Fruit fly (Drosophila melanogaster) whole organism, embryonic: ENCODE data around the gene Eip75B.

ENCODE experiments used
- BEAF-32 ChIP-seq: fragments of 200-800 bp; sonication (Bioruptor generic); optimal IDR thresholded peaks from 3 replicates; lab custom pipeline; 2017; ENCODE audit warnings: missing biosample characterization, missing genetic modification characterization, mild to moderate bottlenecking, moderate library complexity, missing genetic modification reagents
- CG11085 ChIP-seq: fragments of 200-800 bp; sonication (Bioruptor generic); IDR thresholded peaks from 2 replicates; pipeline ENCODE4 v1.3.6; 2022; ENCODE audit warnings: missing biosample characterization, missing genetic modification characterization
- CG12104 ChIP-seq: fragments of 200-800 bp; sonication (Bioruptor generic); optimal IDR thresholded peaks from 3 replicates; lab custom pipeline; 2016; ENCODE audit warnings: missing biosample characterization, missing genetic modification characterization
- CG12942 ChIP-seq: fragments of 200-800 bp; sonication (Bioruptor generic); optimal IDR thresholded peaks from 3 replicates; lab custom pipeline; 2016; ENCODE audit warnings: missing biosample characterization, missing genetic modification characterization
- CG16813 ChIP-seq: fragments of 200-800 bp; sonication (Bioruptor generic); IDR thresholded peaks from 3 replicates; pipeline ENCODE4 v1.3.6; 2022; ENCODE audit warnings: missing biosample characterization, missing genetic modification characterization; ENCODE audit not compliant: partially characterized antibody
- CG16863 ChIP-seq: fragments of 200-800 bp; sonication (Bioruptor generic); optimal IDR thresholded peaks from 3 replicates; lab custom pipeline; 2016; ENCODE audit warnings: missing biosample characterization, missing genetic modification characterization
- CG17612 ChIP-seq: fragments of 200-800 bp; sonication (Bioruptor generic); IDR thresholded peaks from 2 replicates; pipeline ENCODE4 v1.3.6; 2022; ENCODE audit warnings: missing biosample characterization, missing genetic modification characterization
- CG17912 ChIP-seq: fragments of 200-800 bp; sonication (Bioruptor generic); optimal IDR thresholded peaks from 2 replicates; lab custom pipeline; 2018; ENCODE audit warnings: missing biosample characterization, mild to moderate bottlenecking, missing genetic modification characterization
- CG31224 ChIP-seq: fragments of 200-800 bp; sonication (Bioruptor generic); IDR thresholded peaks from 2 replicates; pipeline ENCODE4 v1.3.6; 2022; ENCODE audit warnings: missing biosample characterization, missing genetic modification characterization
- CG31365 ChIP-seq: fragments of 200-800 bp; sonication (Bioruptor generic); optimal IDR thresholded peaks from 2 replicates; lab custom pipeline; 2018; ENCODE audit warnings: missing biosample characterization, mild to moderate bottlenecking, missing genetic modification characterization
- CG31441 ChIP-seq: fragments of 200-800 bp; sonication (Bioruptor generic); IDR thresholded peaks from 2 replicates; pipeline ENCODE4 v1.3.6; 2022; ENCODE audit warnings: missing biosample characterization, missing genetic modification characterization
- CG34422 ChIP-seq: fragments of 200-800 bp; sonication (Bioruptor generic); IDR thresholded peaks from 3 replicates; pipeline ENCODE4 v1.3.6; 2022; ENCODE audit warnings: missing biosample characterization, missing genetic modification characterization
- CG3726 ChIP-seq: fragments of 200-800 bp; sonication (Bioruptor generic); IDR thresholded peaks from 3 replicates; pipeline ENCODE4, ENCODE4 v1.3.6; 2022; ENCODE audit warnings: missing biosample characterization, missing genetic modification characterization
- CG4360 ChIP-seq: fragments of 200-800 bp; sonication (Bioruptor generic); IDR thresholded peaks from 2 replicates; pipeline ENCODE4 v1.3.6; 2022; ENCODE audit warnings: missing biosample characterization, missing genetic modification characterization
- CG5180 ChIP-seq: fragments of 200-800 bp; sonication (Bioruptor generic); optimal IDR thresholded peaks from 3 replicates; lab custom pipeline; 2017; ENCODE audit warnings: missing biosample characterization, missing genetic modification characterization, mild to moderate bottlenecking, moderate library complexity, missing genetic modification reagents
- CG6175 ChIP-seq: fragments of 200-800 bp; sonication (Bioruptor generic); IDR thresholded peaks from 3 replicates; pipeline ENCODE4 v1.3.6; 2022; ENCODE audit warnings: missing biosample characterization, missing genetic modification characterization
- CG6854 ChIP-seq: fragments of 200-800 bp; sonication (Bioruptor generic); optimal IDR thresholded peaks from 3 replicates; lab custom pipeline; 2017; ENCODE audit warnings: missing biosample characterization, mild to moderate bottlenecking, missing genetic modification characterization
- CG7745 ChIP-seq: fragments of 200-800 bp; sonication (Bioruptor generic); optimal IDR thresholded peaks from 2 replicates; lab custom pipeline; 2018; ENCODE audit warnings: missing biosample characterization, mild to moderate bottlenecking, missing genetic modification characterization, moderate library complexity
- CG7786 ChIP-seq: fragments of 200-800 bp; sonication (Bioruptor generic); optimal IDR thresholded peaks from 2 replicates; lab custom pipeline; 2016; ENCODE audit warnings: missing biosample characterization, missing genetic modification characterization
- CG8944 ChIP-seq: fragments of 200-800 bp; sonication (Bioruptor generic); optimal IDR thresholded peaks from 3 replicates; lab custom pipeline; 2016; ENCODE audit warnings: missing biosample characterization, missing genetic modification characterization
- D19B ChIP-seq: fragments of 200-800 bp; sonication (Bioruptor generic); optimal IDR thresholded peaks from 2 replicates; lab custom pipeline; 2017; ENCODE audit warnings: missing biosample characterization, mild to moderate bottlenecking, missing genetic modification characterization
- Deaf1 ChIP-seq: fragments of 200-800 bp; optimal IDR thresholded peaks from 3 replicates; lab custom pipeline; 2019; ENCODE audit warnings: missing biosample characterization, mild to moderate bottlenecking, missing genetic modification characterization, moderate library complexity
- Fer1 ChIP-seq: fragments of 200-800 bp; sonication (Bioruptor generic); optimal IDR thresholded peaks from 2 replicates; lab custom pipeline; 2017; ENCODE audit warnings: missing biosample characterization, mild to moderate bottlenecking, missing genetic modification characterization
- HmgD ChIP-seq: fragments of 200-800 bp; sonication (Bioruptor generic); optimal IDR thresholded peaks from 3 replicates; lab custom pipeline; 2016; ENCODE audit warnings: missing biosample characterization, missing genetic modification characterization
- MBD-R2 ChIP-seq: fragments of 200-800 bp; sonication (Bioruptor generic); IDR thresholded peaks from 2 replicates; pipeline ENCODE4 v1.3.6; 2022; ENCODE audit warnings: missing biosample characterization, missing genetic modification characterization
- NC2β ChIP-seq: fragments of 200-800 bp; sonication (Bioruptor generic); optimal IDR thresholded peaks from 2 replicates; lab custom pipeline; 2016; ENCODE audit warnings: missing biosample characterization, missing genetic modification characterization
- Neu2 ChIP-seq: fragments of 200-800 bp; sonication (Bioruptor generic); optimal IDR thresholded peaks from 3 replicates; lab custom pipeline; 2016; ENCODE audit warnings: missing biosample characterization, missing genetic modification characterization, borderline replicate concordance
- Nf-YA ChIP-seq: fragments of 200-800 bp; sonication (Bioruptor generic); IDR thresholded peaks from 2 replicates; pipeline ENCODE4 v1.3.6; 2022; ENCODE audit warnings: missing biosample characterization, missing genetic modification characterization
- Rx ChIP-seq: fragments of 200-800 bp; sonication (Bioruptor generic); IDR thresholded peaks from 2 replicates; pipeline ENCODE4 v1.3.6; 2022; ENCODE audit warnings: missing biosample characterization, missing genetic modification characterization
- Sox102F ChIP-seq: fragments of 200-800 bp; sonication (Bioruptor generic); optimal IDR thresholded peaks from 2 replicates; lab custom pipeline; 2018; ENCODE audit warnings: missing biosample characterization, mild to moderate bottlenecking, missing genetic modification characterization, moderate library complexity
- Xbp1 ChIP-seq: fragments of 200-800 bp; sonication (Bioruptor generic); optimal IDR thresholded peaks from 3 replicates; lab custom pipeline; 2016; ENCODE audit warnings: missing biosample characterization, mild to moderate bottlenecking, missing genetic modification characterization
- bowl ChIP-seq: fragments of 200-800 bp; sonication (Bioruptor generic); IDR thresholded peaks from 2 replicates; pipeline ENCODE4 v1.3.6; 2022; ENCODE audit warnings: missing biosample characterization, missing genetic modification characterization
- chinmo ChIP-seq: fragments of 200-800 bp; sonication (Bioruptor generic); IDR thresholded peaks from 4 replicates; pipeline ENCODE4 v1.3.6; 2022; ENCODE audit warnings: missing biosample characterization, missing genetic modification characterization; ENCODE audit not compliant: partially characterized antibody
- crp ChIP-seq, 2 experiments: fragments of 200-800 bp; sonication (Bioruptor generic); optimal IDR thresholded peaks; 2 replicates in 1 of 2; 3 replicates in 1 of 2; lab custom pipeline; 2017; ENCODE audit warnings: missing biosample characterization in 2 of 2, missing genetic modification characterization in 2 of 2, mild to moderate bottlenecking in 1 of 2, moderate library complexity in 1 of 2
- disco-r ChIP-seq: fragments of 200-800 bp; sonication (Bioruptor generic); optimal IDR thresholded peaks from 2 replicates; lab custom pipeline; 2016; ENCODE audit warnings: missing biosample characterization, missing genetic modification characterization
- dpn ChIP-seq, 2 experiments: fragments of 200-800 bp; sonication (Bioruptor generic); optimal IDR thresholded peaks; 3 replicates each; lab custom pipeline; 2016; ENCODE audit warnings: missing biosample characterization in 2 of 2, missing genetic modification characterization in 2 of 2
- fd64A ChIP-seq: fragments of 200-800 bp; sonication (Bioruptor generic); optimal IDR thresholded peaks from 3 replicates; lab custom pipeline; 2018; ENCODE audit warnings: missing biosample characterization, mild to moderate bottlenecking, missing genetic modification characterization
- jigr1 ChIP-seq: fragments of 200-800 bp; sonication (Bioruptor generic); IDR thresholded peaks from 3 replicates; pipeline ENCODE4 v1.3.6; 2022; ENCODE audit warnings: missing biosample characterization, missing genetic modification characterization
- jing ChIP-seq: fragments of 200-800 bp; sonication (Bioruptor generic); optimal IDR thresholded peaks from 2 replicates; lab custom pipeline; 2018; ENCODE audit warnings: missing biosample characterization, mild to moderate bottlenecking, missing genetic modification characterization
- kay ChIP-seq: fragments of 200-800 bp; sonication (Bioruptor generic); optimal IDR thresholded peaks from 2 replicates; lab custom pipeline; 2016; ENCODE audit warnings: missing biosample characterization, missing genetic modification characterization
- kni ChIP-seq: fragments of 200-800 bp; sonication (Bioruptor generic); optimal IDR thresholded peaks from 3 replicates; lab custom pipeline; 2017; ENCODE audit warnings: mild to moderate bottlenecking, missing biosample characterization, missing genetic modification reagents, missing genetic modification characterization
- mirr ChIP-seq: fragments of 200-800 bp; sonication (Bioruptor generic); optimal IDR thresholded peaks from 3 replicates; lab custom pipeline; 2018; ENCODE audit warnings: missing biosample characterization, mild to moderate bottlenecking, missing genetic modification characterization
- nom ChIP-seq: fragments of 200-800 bp; sonication (Bioruptor generic); optimal IDR thresholded peaks from 2 replicates; lab custom pipeline; 2017; ENCODE audit warnings: missing biosample characterization, missing genetic modification characterization, mild to moderate bottlenecking, moderate library complexity, missing genetic modification reagents
- oc ChIP-seq: fragments of 200-800 bp; sonication (Bioruptor generic); optimal IDR thresholded peaks from 2 replicates; lab custom pipeline; 2018; ENCODE audit warnings: missing biosample characterization, mild to moderate bottlenecking, missing genetic modification characterization, moderate library complexity
- pum ChIP-seq: fragments of 200-800 bp; sonication (Bioruptor generic); optimal IDR thresholded peaks from 2 replicates; lab custom pipeline; 2016; ENCODE audit warnings: missing biosample characterization, missing genetic modification characterization
- pzg ChIP-seq: fragments of 200-800 bp; sonication (Bioruptor generic); optimal IDR thresholded peaks from 3 replicates; lab custom pipeline; 2018; ENCODE audit warnings: missing biosample characterization, mild to moderate bottlenecking, missing genetic modification characterization, moderate library complexity
- sc ChIP-seq, 3 experiments: fragments of >200 bp in 2 of 3; fragments of 200-800 bp in 1 of 3; sonication (Bioruptor generic) in 1 of 3; optimal IDR thresholded peaks; 2 replicates in 2 of 3; 3 replicates in 1 of 3; lab custom pipeline; 2017; ENCODE audit warnings: mild to moderate bottlenecking in 1 of 3, missing biosample characterization in 1 of 3, missing genetic modification characterization in 1 of 3, missing genetic modification reagents in 1 of 3
- wdn ChIP-seq: fragments of 200-800 bp; sonication (Bioruptor generic); IDR thresholded peaks from 2 replicates; pipeline ENCODE4 v1.3.6; 2022; ENCODE audit warnings: missing biosample characterization, missing genetic modification characterization
- yki ChIP-seq: fragments of >200 bp; optimal IDR thresholded peaks from 3 replicates; lab custom pipeline; 2018
- z ChIP-seq: fragments of 200-800 bp; sonication (Bioruptor generic); IDR thresholded peaks from 3 replicates; pipeline ENCODE4 v1.3.6; 2022; ENCODE audit warnings: missing biosample characterization, missing genetic modification characterization

Gene Eip75B

dm6 chr3L:17907609-17908160 lies 156.8 kb downstream of the Eip75B start, which contains the start of the genes Prestin and Wdr92 (continued):
- TF ChIP-seq CG16863 (GFP tag; lab: Kevin White, UChicago) (no peak), CG4360 (GFP tag; lab: Robert Waterston, UW) (peak; percentile 69), kni (GFP tag; lab: Kevin White, UChicago) (no peak), CG8944 (GFP tag; lab: Kevin White, UChicago) (no peak), NC2β (GFP tag; lab: Kevin White, UChicago) (no peak), CG5180 (GFP tag; lab: Kevin White, UChicago) (no peak), sc (optimal IDR thresholded peaks at IDR 0.05; lab: Kevin White, UChicago) (no peak), sc (GFP tag; optimal IDR thresholded peaks at IDR 0.05; lab: Kevin White, UChicago) (no peak), CG3726 (GFP tag; lab: Robert Waterston, UW) (no peak), Sox102F (GFP tag; lab: Kevin White, UChicago) (no peak), CG34422 (peak; percentile 55; the same call in 1 of the 3 replicates), crp (GFP tag; optimal IDR thresholded peaks at IDR 0.05; lab: Kevin White, UChicago) (peak; percentile 59 to 98), Fer1 (GFP tag; lab: Kevin White, UChicago) (peak; percentile 72), CG31224 (GFP tag; lab: Robert Waterston, UW) (no peak), CG17912 (GFP tag; lab: Kevin White, UChicago) (no peak), chinmo (GFP tag; lab: Robert Waterston, UW) (peak; percentile 96), kay (GFP tag; lab: Kevin White, UChicago) (no peak), BEAF-32 (GFP tag; lab: Kevin White, UChicago) (peak; percentile 90), CG31365 (tag; lab: Kevin White, UChicago) (peak; percentile 6), Nf-YA (no peak; the same call in 1 of the 2 replicates), CG17612 (GFP tag; lab: Robert Waterston, UW) (no peak), fd64A (GFP tag; lab: Kevin White, UChicago) (no peak), z (GFP tag; lab: Robert Waterston, UW) (no peak), Rx (GFP tag; lab: Robert Waterston, UW) (no peak), jing (GFP tag; lab: Kevin White, UChicago) (no peak), oc (tag; lab: Kevin White, UChicago) (no peak), CG7745 (tag; lab: Kevin White, UChicago) (no peak), CG12942 (GFP tag; lab: Kevin White, UChicago) (no peak), bowl (GFP tag; lab: Robert Waterston, UW) (peak; percentile 26; the same call in 1 of the 2 replicates), wdn (GFP tag; lab: Robert Waterston, UW) (no peak), CG11085 (GFP tag; lab: Robert Waterston, UW) (no peak), D19B (no peak), HmgD (GFP tag; lab: Kevin White, UChicago) (no peak), yki (lab: Kevin White, UChicago) (no peak), CG7786 (GFP tag; lab: Kevin White, UChicago) (no peak), CG12104 (no peak), Xbp1 (GFP tag; lab: Kevin White, UChicago) (no peak), MBD-R2 (GFP tag; lab: Robert Waterston, UW) (peak; percentile 52), mirr (peak; percentile 44), CG6854 (GFP tag; lab: Kevin White, UChicago) (peak; percentile 51), CG16813 (peak; percentile 75), disco-r (no peak), jigr1 (GFP tag; lab: Robert Waterston, UW) (no peak), pzg (GFP tag; lab: Kevin White, UChicago) (peak; percentile 75), Deaf1 (tag; lab: Kevin White, UChicago) (peak; percentile 64), nom (GFP tag; lab: Kevin White, UChicago) (peak; percentile 77), CG31441 (GFP tag; lab: Robert Waterston, UW) (peak; percentile 53; the same call in 1 of the 2 replicates), CG6175 (GFP tag; lab: Robert Waterston, UW) (no peak), pum (GFP tag; lab: Kevin White, UChicago) (no peak), Neu2 (GFP tag; lab: Kevin White, UChicago) (no peak), dpn (GFP tag; optimal IDR thresholded peaks at IDR 0.05; lab: Kevin White, UChicago) (peak in 1 of 2 experiments; percentile 5)
